Worm (Caenorhabditis elegans): ENCODE results near the gene Y57G11B.3.

ce11 chrIV:14594249-14594648 is 20.1 kb upstream of the Y57G11B.3 start:
- TF ChIP-seq ces-1 (GFP tag; optimal IDR thresholded peaks at IDR 0.05) (no peak), nhr-12 (tag; optimal IDR thresholded peaks at IDR 0.05) (no peak), unc-62 (GFP tag; optimal IDR thresholded peaks at IDR 0.05) (no peak), lsy-2 (tag; optimal IDR thresholded peaks at IDR 0.05) (peak; percentile 26)
